Worm (Caenorhabditis elegans): ENCODE results near the gene nhl-1.

Gene nhl-1

DNA sequence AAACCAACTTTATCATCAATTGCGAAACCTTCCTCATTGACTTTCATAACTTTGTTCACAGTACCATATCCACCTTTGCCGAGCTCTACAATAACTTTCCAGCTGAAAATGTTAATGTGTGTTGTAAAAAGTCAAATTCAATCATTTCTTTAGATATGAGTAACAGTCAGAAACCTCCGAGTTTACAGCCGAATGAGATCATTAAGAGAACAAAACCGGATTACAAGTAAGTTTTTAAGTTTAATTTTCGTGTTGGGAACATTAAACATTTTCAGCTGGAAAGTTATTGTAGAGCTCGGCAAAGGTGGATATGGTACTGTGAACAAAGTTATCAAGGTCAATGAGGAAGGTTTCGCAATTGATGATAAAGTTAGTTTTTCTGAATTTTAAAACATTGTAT lies 52.5 kb downstream of the nhl-1 start, which contains the start of gene ZK507.1:
Gene ZK507.1 (minus strand): TSS at position 101 of the 400 bp plus-strand sequence.
- TF ChIP-seq mml-1 (tag; optimal IDR thresholded peaks at IDR 0.05) (no peak), nhr-25 (tag; optimal IDR thresholded peaks at IDR 0.05) (no peak), nhr-12 (tag; optimal IDR thresholded peaks at IDR 0.05) (no peak), lsy-12 (tag; optimal IDR thresholded peaks at IDR 0.05) (no peak), ceh-16 (tag; optimal IDR thresholded peaks at IDR 0.05) (no peak), nhr-11 (tag; optimal IDR thresholded peaks at IDR 0.05) (no peak), nhr-43 (tag; optimal IDR thresholded peaks at IDR 0.05; ENCODE audit: poor library complexity, severe bottlenecking) (no peak), elt-3 (tag; optimal IDR thresholded peaks at IDR 0.05) (no peak), ama-1 (optimal IDR thresholded peaks at IDR 0.05) (no peak)

Measured in whole organism, L3 larva.